Worm (Caenorhabditis elegans) whole organism, L1 larva: ENCODE results near the gene C17C3.24.

Experiments
- C34B4.2 ChIP-seq: sonication (generic microtip); optimal IDR thresholded peaks from 2 replicates; lab custom pipeline; 2017; ENCODE audit warnings: mild to moderate bottlenecking, missing genetic modification characterization, missing compliant biosample characterization
- F16B12.6 ChIP-seq: fragments of 150-350 bp; optimal IDR thresholded peaks from 2 replicates; lab custom pipeline; 2014; ENCODE audit warnings: missing biosample characterization, missing genetic modification characterization
- Y116A8C.19 ChIP-seq: sonication (generic microtip); optimal IDR thresholded peaks from 2 replicates; lab custom pipeline; 2016; ENCODE audit warnings: missing compliant biosample characterization, missing genetic modification characterization, borderline replicate concordance
- aha-1 ChIP-seq: fragments of 150-350 bp; optimal IDR thresholded peaks from 2 replicates; lab custom pipeline; 2014; ENCODE audit warnings: missing biosample characterization, missing genetic modification characterization
- alr-1 ChIP-seq: fragments of 200-800 bp; sonication (Bioruptor generic); optimal IDR thresholded peaks from 2 replicates; lab custom pipeline; 2018; ENCODE audit warnings: borderline replicate concordance, mild to moderate bottlenecking, missing genetic modification characterization, missing compliant biosample characterization
- aly-2 ChIP-seq: fragments of 150-350 bp; optimal IDR thresholded peaks from 2 replicates; lab custom pipeline; 2014; ENCODE audit warnings: missing biosample characterization, missing genetic modification characterization
- ama-1 ChIP-seq: fragments of 150-350 bp; optimal IDR thresholded peaks from 2 replicates; lab custom pipeline; 2014
- ceh-63 ChIP-seq: fragments of 200-800 bp; sonication (Bioruptor generic); optimal IDR thresholded peaks from 2 replicates; lab custom pipeline; 2018; ENCODE audit warnings: mild to moderate bottlenecking, missing genetic modification characterization, missing compliant biosample characterization
- ceh-82 ChIP-seq, 3 experiments: fragments of 150-350 bp in 1 of 3; sonication (generic microtip) in 2 of 3; optimal IDR thresholded peaks; 2 replicates each; lab custom pipeline; 2014 to 2017; ENCODE audit warnings: missing biosample characterization in 3 of 3, missing genetic modification characterization in 3 of 3
- ceh-88 ChIP-seq: fragments of 200-800 bp; sonication (Bioruptor generic); IDR thresholded peaks from 2 replicates; pipeline ENCODE4 v1.3.6; 2022; ENCODE audit warnings: missing genetic modification characterization, missing compliant biosample characterization
- ceh-90 ChIP-seq: sonication (generic microtip); optimal IDR thresholded peaks from 2 replicates; lab custom pipeline; 2016; ENCODE audit warnings: missing genetic modification characterization, missing compliant biosample characterization
- ces-1 ChIP-seq: fragments of 150-350 bp; optimal IDR thresholded peaks from 2 replicates; lab custom pipeline; 2014; ENCODE audit warnings: missing biosample characterization, missing genetic modification reagents, missing genetic modification characterization
- dpl-1 ChIP-seq, 3 experiments: fragments of 150-350 bp in 2 of 3; sonication (generic microtip) in 1 of 3; optimal IDR thresholded peaks; 2 replicates each; lab custom pipeline; 2014 to 2017; ENCODE audit warnings: missing biosample characterization in 3 of 3, missing genetic modification characterization in 3 of 3, missing genetic modification reagents in 3 of 3
- efl-1 ChIP-seq, 4 experiments: fragments of 150-350 bp; optimal IDR thresholded peaks in 3 of 4; peaks in 1 of 4; 1 replicate in 1 of 4; 2 replicates in 3 of 4; lab custom pipeline; 2014; ENCODE audit warnings: missing biosample characterization in 2 of 4, missing genetic modification characterization in 2 of 4, missing genetic modification reagents in 2 of 4
- egl-13 ChIP-seq: sonication (generic microtip); optimal IDR thresholded peaks from 2 replicates; lab custom pipeline; 2016; ENCODE audit warnings: missing genotype, missing genetic modification reagents, missing genetic modification characterization, missing compliant biosample characterization
- egl-27 ChIP-seq, 2 experiments: fragments of 150-350 bp in 1 of 2; sonication (generic microtip); optimal IDR thresholded peaks; 3 replicates each; lab custom pipeline; 2017 to 2018; ENCODE audit warnings: missing biosample characterization in 2 of 2, missing genetic modification characterization in 2 of 2, missing genetic modification reagents in 2 of 2
- elt-2 ChIP-seq: sonication (generic microtip); optimal IDR thresholded peaks from 2 replicates; lab custom pipeline; 2016; ENCODE audit warnings: missing genetic modification characterization, mild to moderate bottlenecking, inconsistent platforms, missing compliant biosample characterization, missing genetic modification reagents
- ets-5 ChIP-seq: fragments of 200-800 bp; sonication (Bioruptor generic); IDR thresholded peaks from 2 replicates; pipeline ENCODE4 v1.3.6; 2022; ENCODE audit warnings: missing genetic modification characterization, missing compliant biosample characterization
- fkh-10 ChIP-seq: sonication (generic microtip); optimal IDR thresholded peaks from 2 replicates; lab custom pipeline; 2017; ENCODE audit warnings: missing biosample characterization, missing genetic modification reagents, missing genetic modification characterization
- fkh-4 ChIP-seq: sonication (generic microtip); optimal IDR thresholded peaks from 2 replicates; lab custom pipeline; 2016; ENCODE audit warnings: missing compliant biosample characterization, missing genetic modification characterization, borderline replicate concordance
- fkh-8 ChIP-seq: sonication (generic microtip); optimal IDR thresholded peaks from 2 replicates; lab custom pipeline; 2016; ENCODE audit warnings: mild to moderate bottlenecking, missing genetic modification characterization, missing compliant biosample characterization
- hlh-17 ChIP-seq: fragments of 200-800 bp; sonication (Bioruptor generic); optimal IDR thresholded peaks from 2 replicates; lab custom pipeline; 2018; ENCODE audit warnings: missing genetic modification characterization, mild to moderate bottlenecking, missing compliant biosample characterization, moderate library complexity, borderline replicate concordance
- isw-1 ChIP-seq: fragments of 200-800 bp; sonication (Bioruptor generic); IDR thresholded peaks from 2 replicates; pipeline ENCODE4 v1.3.6; 2022; ENCODE audit warnings: missing genetic modification characterization, missing compliant biosample characterization
- lin-14 ChIP-seq: fragments of 200-800 bp; sonication (Bioruptor generic); optimal IDR thresholded peaks from 2 replicates; lab custom pipeline; 2018; ENCODE audit warnings: mild to moderate bottlenecking, missing genetic modification characterization, moderate library complexity, missing compliant biosample characterization
- lin-15B ChIP-seq: fragments of 150-350 bp; sonication (generic microtip); optimal IDR thresholded peaks from 3 replicates; lab custom pipeline; 2014; ENCODE audit warnings: missing biosample characterization, missing genetic modification characterization
- lin-39 ChIP-seq: fragments of 150-350 bp; optimal IDR thresholded peaks from 2 replicates; lab custom pipeline; 2014; ENCODE audit warnings: missing biosample characterization, missing genetic modification reagents, missing genetic modification characterization
- lir-3 ChIP-seq: sonication (generic microtip); optimal IDR thresholded peaks from 2 replicates; lab custom pipeline; 2016; ENCODE audit warnings: mild to moderate bottlenecking, missing genetic modification characterization, moderate library complexity, missing compliant biosample characterization; ENCODE audit not compliant: poor library complexity
- mdl-1 ChIP-seq, 2 experiments: fragments of 150-350 bp; optimal IDR thresholded peaks; 2 replicates each; lab custom pipeline; 2014 to 2017; ENCODE audit warnings: missing biosample characterization in 2 of 2, missing genetic modification characterization in 2 of 2, inconsistent platforms in 1 of 2
- mef-2 ChIP-seq: fragments of 150-350 bp; optimal IDR thresholded peaks from 2 replicates; lab custom pipeline; 2014; ENCODE audit warnings: missing biosample characterization, missing genetic modification characterization
- nhr-19 ChIP-seq: fragments of 200-800 bp; sonication (Bioruptor generic); conservative IDR thresholded peaks from 2 replicates; pipeline ENCODE4 v1.3.6; 2022; ENCODE audit warnings: missing genetic modification characterization, missing compliant biosample characterization
- nhr-237 ChIP-seq: fragments of 150-350 bp; optimal IDR thresholded peaks from 2 replicates; lab custom pipeline; 2014; ENCODE audit warnings: missing biosample characterization, missing genetic modification characterization
- nhr-77 ChIP-seq: fragments of 150-350 bp; optimal IDR thresholded peaks from 2 replicates; lab custom pipeline; 2014; ENCODE audit warnings: missing biosample characterization, missing genetic modification characterization
- nhr-90 ChIP-seq: sonication (generic microtip); optimal IDR thresholded peaks from 2 replicates; lab custom pipeline; 2016; ENCODE audit warnings: mild to moderate bottlenecking, missing genetic modification characterization, missing compliant biosample characterization; ENCODE audit not compliant: poor library complexity
- pag-3 ChIP-seq: sonication (generic microtip); optimal IDR thresholded peaks from 2 replicates; lab custom pipeline; 2017; ENCODE audit warnings: missing genetic modification characterization, mild to moderate bottlenecking, missing compliant biosample characterization, antibody characterized with exemption, borderline replicate concordance; ENCODE audit not compliant: insufficient read depth
- pqm-1 ChIP-seq: sonication (generic microtip); optimal IDR thresholded peaks from 3 replicates; lab custom pipeline; 2017; ENCODE audit warnings: missing biosample characterization, missing genetic modification characterization
- rnt-1 ChIP-seq: sonication (generic microtip); optimal IDR thresholded peaks from 2 replicates; lab custom pipeline; 2016; ENCODE audit warnings: mild to moderate bottlenecking, missing genetic modification characterization, moderate library complexity, missing compliant biosample characterization
- skn-1 ChIP-seq: fragments of 150-350 bp; optimal IDR thresholded peaks from 2 replicates; lab custom pipeline; 2014; ENCODE audit warnings: missing biosample characterization, missing genetic modification characterization
- snpc-4 ChIP-seq: fragments of 150-350 bp; optimal IDR thresholded peaks from 2 replicates; lab custom pipeline; 2014; ENCODE audit warnings: missing biosample characterization, missing genetic modification characterization
- sox-4 ChIP-seq: sonication (generic microtip); optimal IDR thresholded peaks from 2 replicates; lab custom pipeline; 2016; ENCODE audit warnings: missing genetic modification characterization, missing compliant biosample characterization
- sptf-1 ChIP-seq: fragments of 150-350 bp; optimal IDR thresholded peaks from 2 replicates; lab custom pipeline; 2014; ENCODE audit warnings: missing biosample characterization, missing genetic modification characterization
- sup-37 ChIP-seq: fragments of 200-800 bp; sonication (Bioruptor generic); optimal IDR thresholded peaks from 2 replicates; lab custom pipeline; 2018; ENCODE audit warnings: mild to moderate bottlenecking, missing genetic modification characterization, missing compliant biosample characterization
- swsn-7 ChIP-seq: sonication (generic microtip); optimal IDR thresholded peaks from 2 replicates; lab custom pipeline; 2016; ENCODE audit warnings: missing genetic modification characterization, missing compliant biosample characterization
- tbx-2 ChIP-seq: sonication (generic microtip); optimal IDR thresholded peaks from 2 replicates; lab custom pipeline; 2016; ENCODE audit warnings: missing genetic modification characterization, missing compliant biosample characterization
- unc-30 ChIP-seq: sonication (generic microtip); optimal IDR thresholded peaks from 2 replicates; lab custom pipeline; 2017; ENCODE audit warnings: missing biosample characterization, missing genetic modification characterization
- unc-62 ChIP-seq: fragments of 150-350 bp; optimal IDR thresholded peaks from 2 replicates; lab custom pipeline; 2014; ENCODE audit warnings: missing biosample characterization, missing genetic modification reagents, missing genetic modification characterization
- unc-98 ChIP-seq: fragments of 200-800 bp; sonication (Bioruptor generic); IDR thresholded peaks from 2 replicates; pipeline ENCODE4 v1.3.6; 2022; ENCODE audit warnings: missing genetic modification characterization, missing compliant biosample characterization
- vab-15 ChIP-seq: sonication (generic microtip); optimal IDR thresholded peaks from 2 replicates; lab custom pipeline; 2017; ENCODE audit warnings: missing genotype, mild to moderate bottlenecking, missing genetic modification characterization, missing compliant biosample characterization
- zag-1 ChIP-seq: fragments of 150-350 bp; optimal IDR thresholded peaks from 2 replicates; lab custom pipeline; 2014; ENCODE audit warnings: missing biosample characterization, missing genetic modification characterization
- zip-4 ChIP-seq: fragments of 200-800 bp; sonication (Bioruptor generic); optimal IDR thresholded peaks from 2 replicates; lab custom pipeline; 2018; ENCODE audit warnings: mild to moderate bottlenecking, missing genetic modification characterization, moderate library complexity, missing compliant biosample characterization
- ztf-11 ChIP-seq, 2 experiments: sonication (generic microtip); optimal IDR thresholded peaks; 2 replicates each; lab custom pipeline; 2016 to 2017; ENCODE audit warnings: missing genetic modification characterization in 2 of 2, missing biosample characterization in 1 of 2, missing compliant biosample characterization in 1 of 2

The C17C3.24 gene

DNA sequence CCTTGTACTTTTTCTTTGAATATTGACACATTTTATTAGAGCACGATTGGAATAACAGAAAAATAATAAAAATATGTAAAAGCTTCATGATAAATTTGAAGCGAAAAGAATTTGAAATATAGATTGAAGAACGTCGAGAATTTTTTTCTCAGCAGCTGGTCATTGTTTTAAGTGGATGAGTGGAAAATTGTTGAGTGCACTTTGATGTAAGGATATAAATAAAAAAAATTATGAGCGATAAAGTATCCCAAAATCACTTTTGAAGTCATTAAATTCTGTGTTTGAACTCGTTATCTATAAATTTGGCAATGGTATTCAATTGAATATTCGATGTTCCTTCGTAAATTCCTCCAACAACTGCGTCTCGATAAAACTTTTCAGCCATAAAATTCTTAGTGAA lies 3.2 kb upstream of the C17C3.24 start, which contains the start of gene ins-13:
Gene ins-13 (minus strand): TSS at position 101 of the 400 bp plus-strand sequence.
- TF ChIP-seq skn-1 (no peak), lin-14 (GFP tag; lab: Kevin White, UChicago) (no peak)

DNA sequence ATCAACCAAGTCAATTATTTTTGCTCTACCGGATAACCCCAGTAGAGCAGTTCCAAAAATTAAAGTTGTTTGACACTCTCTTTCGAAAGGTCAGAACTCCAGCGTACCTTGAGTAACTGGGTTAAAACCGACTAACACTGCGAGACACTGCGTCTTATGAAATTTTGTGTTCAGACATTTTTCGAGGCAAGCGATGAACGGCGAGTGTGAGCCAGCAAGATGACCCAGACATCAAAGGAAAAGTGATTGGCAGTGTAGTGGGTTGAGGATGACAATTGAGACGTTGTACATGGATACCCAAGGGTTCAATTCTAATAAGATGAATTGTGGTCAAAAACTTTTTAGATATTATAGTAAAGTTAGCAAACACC lies 2.5 kb upstream of the C17C3.24 start:
- TF ChIP-seq vab-15 (tag; lab: Kevin White, UChicago) (no peak), swsn-7 (tag; lab: Kevin White, UChicago) (peak; percentile 95), zag-1 (tag; lab: Kevin White, UChicago) (no peak), efl-1 (optimal IDR thresholded peaks at IDR 0.05; lab: Kevin White, UChicago) (peak; percentile 33 to 37), efl-1 (GFP tag; optimal IDR thresholded peaks at IDR 0.05 in 1 of 2; lab: Kevin White, UChicago) (peak in 1 of 2 experiments; percentile 91), nhr-19 (GFP tag; lab: Robert Waterston, UW) (peak; percentile 82), fkh-10 (GFP tag; lab: Kevin White, UChicago) (no peak), sup-37 (no peak), ztf-11 (tag; optimal IDR thresholded peaks at IDR 0.05; lab: Kevin White, UChicago) (no peak), unc-30 (tag; lab: Kevin White, UChicago) (no peak), C34B4.2 (no peak), lin-15B (tag; lab: Kevin White, UChicago) (no peak), isw-1 (GFP tag; lab: Robert Waterston, UW) (no peak), ceh-88 (no peak), F16B12.6 (tag; lab: Kevin White, UChicago) (peak; percentile 24), ceh-90 (no peak), aly-2 (tag; lab: Kevin White, UChicago) (no peak), lir-3 (tag; lab: Kevin White, UChicago) (no peak), nhr-90 (peak; percentile 69), ceh-82 (tag; optimal IDR thresholded peaks at IDR 0.05; lab: Kevin White, UChicago) (peak in 1 of 3 experiments; percentile 29), aha-1 (tag; lab: Kevin White, UChicago) (no peak), fkh-8 (tag; lab: Kevin White, UChicago) (no peak), dpl-1 (GFP tag; optimal IDR thresholded peaks at IDR 0.05; lab: Kevin White, UChicago) (peak; percentile 11 to 47 (median 25)), snpc-4 (tag; lab: Kevin White, UChicago) (peak; percentile 98), rnt-1 (peak; percentile 91), pqm-1 (tag; lab: Kevin White, UChicago) (no peak), lin-14 (GFP tag; lab: Kevin White, UChicago) (peak; percentile 32), lin-39 (tag; lab: Kevin White, UChicago) (peak; percentile 70), egl-13 (no peak), tbx-2 (tag; lab: Kevin White, UChicago) (no peak), unc-98 (GFP tag; lab: Robert Waterston, UW) (no peak), Y116A8C.19 (tag; lab: Kevin White, UChicago) (no peak), sox-4 (tag; lab: Kevin White, UChicago) (no peak), elt-2 (tag; lab: Kevin White, UChicago) (peak; percentile 77), pag-3 (tag; lab: Kevin White, UChicago) (no peak), ces-1 (no peak), unc-62 (no peak), fkh-4 (tag; lab: Kevin White, UChicago) (no peak), sptf-1 (tag; lab: Kevin White, UChicago) (no peak), hlh-17 (GFP tag; lab: Kevin White, UChicago) (no peak), mef-2 (tag; lab: Kevin White, UChicago) (no peak), nhr-77 (tag; lab: Kevin White, UChicago) (peak; percentile 78), alr-1 (tag; lab: Kevin White, UChicago) (no peak), egl-27 (tag; optimal IDR thresholded peaks at IDR 0.05; lab: Kevin White, UChicago) (no peak), nhr-237 (tag; lab: Kevin White, UChicago) (no peak), zip-4 (no peak), mdl-1 (tag; optimal IDR thresholded peaks at IDR 0.05; lab: Kevin White, UChicago) (peak in 1 of 2 experiments; percentile 46), ets-5 (GFP tag; lab: Robert Waterston, UW) (no peak), ceh-63 (GFP tag; lab: Kevin White, UChicago) (no peak), ama-1 (lab: Kevin White, UChicago) (peak; percentile 97)
